Worm (Caenorhabditis elegans) whole organism, young adult: ENCODE results near the gene ecps-1.

Source experiments
- B0261.1 ChIP-seq: sonication (generic microtip); optimal IDR thresholded peaks from 2 replicates; lab custom pipeline; 2016; ENCODE audit warnings: mild to moderate bottlenecking, missing genetic modification characterization, moderate library complexity, missing compliant biosample characterization
- B0336.3 ChIP-seq: fragments of 200-800 bp; sonication (Bioruptor generic); IDR thresholded peaks from 2 replicates; pipeline ENCODE4 v1.3.6; 2022; ENCODE audit warnings: missing genetic modification characterization, missing compliant biosample characterization
- F22D6.2 ChIP-seq: sonication (generic microtip); optimal IDR thresholded peaks from 2 replicates; lab custom pipeline; 2016; ENCODE audit warnings: mild to moderate bottlenecking, missing genetic modification characterization, missing compliant biosample characterization
- F23B12.7 ChIP-seq: sonication (generic microtip); optimal IDR thresholded peaks from 2 replicates; lab custom pipeline; 2017; ENCODE audit warnings: missing genetic modification characterization, mild to moderate bottlenecking, missing compliant biosample characterization, antibody characterized with exemption, moderate library complexity; ENCODE audit not compliant: insufficient read depth
- F33H1.4 ChIP-seq: fragments of 200-800 bp; sonication (Bioruptor generic); IDR thresholded peaks from 2 replicates; pipeline ENCODE4 v1.3.6; 2022; ENCODE audit warnings: missing genetic modification reagents, missing genetic modification characterization, missing compliant biosample characterization
- F37B4.10 ChIP-seq: fragments of 200-800 bp; sonication (Bioruptor generic); IDR thresholded peaks from 2 replicates; pipeline ENCODE4 v1.3.6; 2022; ENCODE audit warnings: missing genetic modification characterization, missing compliant biosample characterization
- F55B11.4 ChIP-seq: sonication (generic microtip); optimal IDR thresholded peaks from 2 replicates; lab custom pipeline; 2016; ENCODE audit warnings: missing compliant biosample characterization, missing genetic modification characterization, borderline replicate concordance; ENCODE audit not compliant: insufficient read depth
- F57A8.1 ChIP-seq: fragments of 200-800 bp; sonication (Bioruptor generic); optimal IDR thresholded peaks from 2 replicates; lab custom pipeline; 2018; ENCODE audit warnings: mild to moderate bottlenecking, missing genetic modification characterization, moderate library complexity, missing compliant biosample characterization
- F57C9.4 ChIP-seq: sonication (generic microtip); optimal IDR thresholded peaks from 2 replicates; lab custom pipeline; 2017; ENCODE audit warnings: mild to moderate bottlenecking, missing genetic modification characterization, missing compliant biosample characterization
- Y53F4B.3 ChIP-seq: fragments of 200-800 bp; sonication (Bioruptor generic); IDR thresholded peaks from 2 replicates; pipeline ENCODE4 v1.3.6; 2022; ENCODE audit warnings: missing genetic modification reagents, missing genetic modification characterization, missing compliant biosample characterization
- atf-7 ChIP-seq: sonication (generic microtip); optimal IDR thresholded peaks from 2 replicates; lab custom pipeline; 2017; ENCODE audit warnings: mild to moderate bottlenecking, missing genetic modification characterization, missing compliant biosample characterization
- attf-5 ChIP-seq: fragments of 200-800 bp; sonication (Bioruptor generic); optimal IDR thresholded peaks from 2 replicates; lab custom pipeline; 2018; ENCODE audit warnings: mild to moderate bottlenecking, missing genetic modification characterization, missing compliant biosample characterization
- ccch-3 ChIP-seq: fragments of 200-800 bp; sonication (Bioruptor generic); optimal IDR thresholded peaks from 2 replicates; lab custom pipeline; 2018; ENCODE audit warnings: mild to moderate bottlenecking, missing genetic modification characterization, missing compliant biosample characterization
- ceh-100 ChIP-seq: fragments of 200-800 bp; sonication (Bioruptor generic); IDR thresholded peaks from 2 replicates; pipeline ENCODE4 v1.3.6; 2022; ENCODE audit warnings: missing genetic modification reagents, missing genetic modification characterization, missing compliant biosample characterization
- ceh-40 ChIP-seq: fragments of 200-800 bp; sonication (Bioruptor generic); IDR thresholded peaks from 2 replicates; pipeline ENCODE4 v1.3.6; 2022; ENCODE audit warnings: missing genetic modification characterization, missing compliant biosample characterization
- ceh-79 ChIP-seq: sonication (generic microtip); optimal IDR thresholded peaks from 2 replicates; lab custom pipeline; 2017; ENCODE audit warnings: mild to moderate bottlenecking, missing genetic modification characterization, missing compliant biosample characterization
- ceh-91 ChIP-seq: fragments of 200-800 bp; sonication (Bioruptor generic); IDR thresholded peaks from 2 replicates; pipeline ENCODE4 v1.3.6; 2022; ENCODE audit warnings: missing genetic modification reagents, missing genetic modification characterization, missing compliant biosample characterization
- chd-7 ChIP-seq: sonication (generic microtip); optimal IDR thresholded peaks from 2 replicates; lab custom pipeline; 2016; ENCODE audit warnings: mild to moderate bottlenecking, missing genetic modification characterization, moderate library complexity, missing compliant biosample characterization
- efl-1 ChIP-seq: fragments of 150-350 bp; optimal IDR thresholded peaks from 2 replicates; lab custom pipeline; 2014; ENCODE audit warnings: missing biosample characterization, missing genetic modification reagents, missing genetic modification characterization
- hlh-12 ChIP-seq: sonication (generic microtip); optimal IDR thresholded peaks from 2 replicates; lab custom pipeline; 2016; ENCODE audit warnings: missing genetic modification characterization, missing compliant biosample characterization
- hmg-1.2 ChIP-seq: fragments of 200-800 bp; sonication (Bioruptor generic); IDR thresholded peaks from 2 replicates; pipeline ENCODE4 v1.3.6; 2022; ENCODE audit warnings: missing genetic modification reagents, missing genetic modification characterization, missing compliant biosample characterization
- hsf-1 ChIP-seq: fragments of 200-800 bp; sonication (Bioruptor generic); IDR thresholded peaks from 2 replicates; pipeline ENCODE4 v1.3.6; 2022; ENCODE audit warnings: missing genetic modification reagents, missing genetic modification characterization, missing compliant biosample characterization
- let-607 ChIP-seq, 2 experiments: fragments of 200-800 bp in 1 of 2; sonication (Bioruptor generic) in 1 of 2; sonication (generic microtip) in 1 of 2; optimal IDR thresholded peaks; 2 replicates each; lab custom pipeline; 2016 to 2018; ENCODE audit warnings: mild to moderate bottlenecking in 2 of 2, missing compliant biosample characterization in 2 of 2, missing genetic modification characterization in 2 of 2, moderate library complexity in 2 of 2, missing genotype in 1 of 2
- lir-1 ChIP-seq: fragments of 200-800 bp; sonication (Bioruptor generic); conservative IDR thresholded peaks from 2 replicates; pipeline ENCODE4 v1.3.6; 2022; ENCODE audit warnings: missing genetic modification reagents, missing genetic modification characterization, missing compliant biosample characterization
- lsy-27 ChIP-seq: sonication (generic microtip); optimal IDR thresholded peaks from 2 replicates; lab custom pipeline; 2017; ENCODE audit warnings: missing genetic modification characterization, mild to moderate bottlenecking, missing compliant biosample characterization, antibody characterized with exemption, missing genotype, borderline replicate concordance; ENCODE audit not compliant: insufficient read depth
- madf-10 ChIP-seq: sonication (generic microtip); optimal IDR thresholded peaks from 2 replicates; lab custom pipeline; 2016; ENCODE audit warnings: mild to moderate bottlenecking, missing genetic modification characterization, missing compliant biosample characterization
- madf-3 ChIP-seq: fragments of 200-800 bp; sonication (Bioruptor generic); IDR thresholded peaks from 2 replicates; pipeline ENCODE4 v1.3.6; 2022; ENCODE audit warnings: missing genetic modification reagents, missing genetic modification characterization, missing compliant biosample characterization
- madf-6 ChIP-seq: fragments of 200-800 bp; sonication (Bioruptor generic); IDR thresholded peaks from 2 replicates; pipeline ENCODE4 v1.3.6; 2022; ENCODE audit warnings: missing genetic modification reagents, missing genetic modification characterization, missing compliant biosample characterization
- madf-8 ChIP-seq: fragments of 200-800 bp; sonication (Bioruptor generic); conservative IDR thresholded peaks from 2 replicates; pipeline ENCODE4 v1.3.6; 2022; ENCODE audit warnings: missing genetic modification reagents, missing genetic modification characterization, missing compliant biosample characterization
- mcd-1 ChIP-seq: fragments of 200-800 bp; sonication (Bioruptor generic); IDR thresholded peaks from 2 replicates; pipeline ENCODE4 v1.3.6; 2022; ENCODE audit warnings: missing genetic modification reagents, missing genetic modification characterization, missing compliant biosample characterization
- nfya-1 ChIP-seq: sonication (generic microtip); optimal IDR thresholded peaks from 2 replicates; lab custom pipeline; 2017; ENCODE audit warnings: antibody characterized with exemption, missing compliant biosample characterization, missing genetic modification characterization, borderline replicate concordance; ENCODE audit not compliant: insufficient read depth
- nfyb-1 ChIP-seq: fragments of 200-800 bp; sonication (Bioruptor generic); IDR thresholded peaks from 2 replicates; pipeline ENCODE4 v1.3.6; 2022; ENCODE audit warnings: missing genetic modification reagents, missing genetic modification characterization, missing compliant biosample characterization
- nhr-120 ChIP-seq: fragments of 200-800 bp; sonication (Bioruptor generic); IDR thresholded peaks from 2 replicates; pipeline ENCODE4 v1.3.6; 2022; ENCODE audit warnings: missing genetic modification characterization, missing compliant biosample characterization
- nhr-179 ChIP-seq: sonication (generic microtip); optimal IDR thresholded peaks from 2 replicates; lab custom pipeline; 2016; ENCODE audit warnings: mild to moderate bottlenecking, missing genetic modification characterization, missing compliant biosample characterization
- nhr-90 ChIP-seq: sonication (generic microtip); optimal IDR thresholded peaks from 2 replicates; lab custom pipeline; 2016; ENCODE audit warnings: missing genotype, mild to moderate bottlenecking, missing genetic modification characterization, missing compliant biosample characterization
- rcor-1 ChIP-seq: fragments of 200-800 bp; sonication (Bioruptor generic); IDR thresholded peaks from 2 replicates; pipeline ENCODE4 v1.3.6; 2022; ENCODE audit warnings: missing genetic modification reagents, missing genetic modification characterization, missing compliant biosample characterization
- repo-1 ChIP-seq: sonication (generic microtip); optimal IDR thresholded peaks from 2 replicates; lab custom pipeline; 2017; ENCODE audit warnings: mild to moderate bottlenecking, missing genetic modification characterization, missing compliant biosample characterization
- snpc-1.1 ChIP-seq: sonication (generic microtip); optimal IDR thresholded peaks from 2 replicates; lab custom pipeline; 2017; ENCODE audit warnings: missing genetic modification characterization, mild to moderate bottlenecking, missing compliant biosample characterization, antibody characterized with exemption, moderate library complexity, missing genotype, missing genetic modification reagents; ENCODE audit not compliant: insufficient read depth
- snpc-1.3 ChIP-seq: sonication (generic microtip); optimal IDR thresholded peaks from 2 replicates; lab custom pipeline; 2017; ENCODE audit warnings: missing genetic modification characterization, mild to moderate bottlenecking, missing compliant biosample characterization, antibody characterized with exemption, moderate library complexity, missing genotype, missing genetic modification reagents; ENCODE audit not compliant: insufficient read depth
- sptf-2 ChIP-seq: fragments of 200-800 bp; sonication (Bioruptor generic); optimal IDR thresholded peaks from 2 replicates; lab custom pipeline; 2018; ENCODE audit warnings: mild to moderate bottlenecking, missing genetic modification characterization, missing compliant biosample characterization
- tbp1 ChIP-seq: fragments of 200-800 bp; sonication (Bioruptor generic); optimal IDR thresholded peaks from 2 replicates; lab custom pipeline; 2018; ENCODE audit warnings: mild to moderate bottlenecking, missing genetic modification characterization, missing compliant biosample characterization
- zfh-2 ChIP-seq: fragments of 200-800 bp; sonication (Bioruptor generic); conservative IDR thresholded peaks from 2 replicates; pipeline ENCODE4 v1.3.6; 2022; ENCODE audit warnings: missing genetic modification reagents, missing genetic modification characterization, missing compliant biosample characterization
- ztf-18 ChIP-seq: sonication (generic microtip); optimal IDR thresholded peaks from 2 replicates; lab custom pipeline; 2016; ENCODE audit warnings: missing genotype, mild to moderate bottlenecking, missing genetic modification characterization, missing compliant biosample characterization
- ztf-3 ChIP-seq: fragments of 200-800 bp; sonication (Bioruptor generic); optimal IDR thresholded peaks from 2 replicates; lab custom pipeline; 2018; ENCODE audit warnings: mild to moderate bottlenecking, missing genetic modification characterization, missing compliant biosample characterization

The ecps-1 gene

ce11 chrIII:10505943-10506698, 45.8 kb upstream of the ecps-1 start (continued):
- TF ChIP-seq madf-6: peak; percentile 83
- TF ChIP-seq F37B4.10: 0 out of 2 replicates have a peak, but pooled peaks have one; percentile 6
- TF ChIP-seq F33H1.4 (GFP tag; lab: Robert Waterston, UW): peak; percentile 44
- peak; percentile 80 for TF ChIP-seq snpc-1.3 (tag; lab: Kevin White, UChicago)
- peak; percentile 80 for TF ChIP-seq zfh-2 (GFP tag; lab: Robert Waterston, UW)
- TF ChIP-seq atf-7 (tag; lab: Kevin White, UChicago): peak; percentile 17
- TF ChIP-seq madf-8 (GFP tag; lab: Robert Waterston, UW): peak; percentile 70
- TF ChIP-seq repo-1 (tag; lab: Kevin White, UChicago): peak; percentile 60
- TF ChIP-seq lsy-27 (tag; lab: Kevin White, UChicago): no peak
- peak; percentile 95 for TF ChIP-seq hsf-1 (GFP tag; lab: Robert Waterston, UW)
- no peak for TF ChIP-seq ztf-3 (GFP tag; lab: Kevin White, UChicago)
- TF ChIP-seq nhr-90 (tag; lab: Kevin White, UChicago): peak; percentile 58

ce11 chrIII:10505182-10505581, 44.8 kb upstream of the ecps-1 start, which contains the start of the genes taf-11.3 and urm-1:
taf-11.3 (minus strand) TSS chrIII:10505250.
urm-1 (plus strand) TSS chrIII:10505480.
- TF ChIP-seq nfyb-1 (GFP tag; lab: Robert Waterston, UW) (no peak), sptf-2 (GFP tag; lab: Kevin White, UChicago) (no peak), lir-1 (GFP tag; lab: Robert Waterston, UW) (no peak), attf-5 (GFP tag; lab: Kevin White, UChicago) (peak; percentile 55), hlh-12 (tag; lab: Kevin White, UChicago) (no peak), madf-3 (no peak), nhr-179 (tag; lab: Kevin White, UChicago) (no peak), nhr-120 (GFP tag; lab: Robert Waterston, UW) (no peak), F22D6.2 (tag; lab: Kevin White, UChicago) (no peak), snpc-1.1 (tag; lab: Kevin White, UChicago) (peak; percentile 49), rcor-1 (GFP tag; lab: Robert Waterston, UW) (peak; percentile 58), ceh-79 (tag; lab: Kevin White, UChicago) (no peak), F57A8.1 (GFP tag; lab: Kevin White, UChicago) (no peak), efl-1 (peak; percentile 50), Y53F4B.3 (GFP tag; lab: Robert Waterston, UW) (no peak), F23B12.7 (peak; percentile 16), F57C9.4 (tag; lab: Kevin White, UChicago) (no peak), B0261.1 (tag; lab: Kevin White, UChicago) (no peak), ceh-40 (GFP tag; lab: Robert Waterston, UW) (no peak), hmg-1.2 (GFP tag; lab: Robert Waterston, UW) (peak; percentile 93), ceh-91 (GFP tag; lab: Robert Waterston, UW) (no peak), F33H1.4 (GFP tag; lab: Robert Waterston, UW) (peak; percentile 55; the same call in 1 of the 2 replicates), madf-8 (GFP tag; lab: Robert Waterston, UW) (peak; percentile 24; the same call in 1 of the 2 replicates), ztf-18 (tag; lab: Kevin White, UChicago) (peak; percentile 74), B0336.3 (GFP tag; lab: Robert Waterston, UW) (no peak), ceh-100 (peak; percentile 31; the same call in 1 of the 2 replicates), mcd-1 (GFP tag; lab: Robert Waterston, UW) (peak; percentile 92), chd-7 (tag; lab: Kevin White, UChicago) (no peak), F37B4.10 (no peak), tbp1 (GFP tag; lab: Kevin White, UChicago) (peak; percentile 35), ccch-3 (no peak), nfya-1 (tag; lab: Kevin White, UChicago) (no peak), let-607 (tag; optimal IDR thresholded peaks at IDR 0.05; lab: Kevin White, UChicago) (peak in 1 of 2 experiments; percentile 62), F55B11.4 (tag; lab: Kevin White, UChicago) (no peak), madf-10 (tag; lab: Kevin White, UChicago) (no peak), snpc-1.3 (tag; lab: Kevin White, UChicago) (peak; percentile 15)
